Fruit fly (Drosophila melanogaster) whole organism, embryonic: ENCODE data around the gene RpS28a.
A peak's percentile ranks its signal among the peaks of the same experiment; 100 is the strongest.

Experiments
- Atf-2 ChIP-seq: fragments of 200-800 bp; sonication (Bioruptor generic); optimal IDR thresholded peaks from 2 replicates; lab custom pipeline; 2016; ENCODE audit warnings: missing biosample characterization, missing genetic modification characterization
- Blimp-1 ChIP-seq: fragments of 200-800 bp; sonication (Bioruptor generic); optimal IDR thresholded peaks from 3 replicates; lab custom pipeline; 2018; ENCODE audit warnings: missing biosample characterization, missing genetic modification characterization, mild to moderate bottlenecking, moderate library complexity, missing genetic modification reagents
- CG10209 ChIP-seq: fragments of 200-800 bp; sonication (Bioruptor generic); optimal IDR thresholded peaks from 3 replicates; lab custom pipeline; 2017; ENCODE audit warnings: missing biosample characterization, mild to moderate bottlenecking, missing genetic modification characterization, missing genetic modification reagents
- CG10979 ChIP-seq: fragments of 200-800 bp; sonication (Bioruptor generic); optimal IDR thresholded peaks from 2 replicates; lab custom pipeline; 2018; ENCODE audit warnings: missing biosample characterization, mild to moderate bottlenecking, missing genetic modification characterization, moderate library complexity
- CG11456 ChIP-seq: fragments of 200-800 bp; sonication (Bioruptor generic); IDR thresholded peaks from 3 replicates; pipeline ENCODE4 v1.3.6; 2022; ENCODE audit warnings: missing biosample characterization, missing genetic modification characterization
- CG12769 ChIP-seq: fragments of 200-800 bp; sonication (Bioruptor generic); optimal IDR thresholded peaks from 2 replicates; lab custom pipeline; 2019; ENCODE audit warnings: missing biosample characterization, mild to moderate bottlenecking, missing genetic modification characterization, moderate library complexity
- CG14667 ChIP-seq: fragments of 200-800 bp; sonication (Bioruptor generic); IDR thresholded peaks from 2 replicates; pipeline ENCODE4 v1.3.6; 2022; ENCODE audit warnings: missing biosample characterization, missing genetic modification characterization
- CG14860 ChIP-seq: fragments of 200-800 bp; sonication (Bioruptor generic); IDR thresholded peaks from 3 replicates; pipeline ENCODE4 v1.3.6; 2022; ENCODE audit warnings: missing biosample characterization, missing genetic modification characterization; ENCODE audit not compliant: partially characterized antibody
- CG1602 ChIP-seq: fragments of 200-800 bp; sonication (Bioruptor generic); optimal IDR thresholded peaks from 3 replicates; lab custom pipeline; 2016; ENCODE audit warnings: missing biosample characterization, missing genetic modification characterization
- CG18476 ChIP-seq: fragments of 200-800 bp; sonication (Bioruptor generic); optimal IDR thresholded peaks from 2 replicates; lab custom pipeline; 2016; ENCODE audit warnings: missing biosample characterization, mild to moderate bottlenecking, missing genetic modification characterization
- CG2889 ChIP-seq: fragments of 200-800 bp; sonication (Bioruptor generic); IDR thresholded peaks from 3 replicates; pipeline ENCODE4 v1.3.6; 2022; ENCODE audit warnings: missing biosample characterization, missing genetic modification characterization
- CG3281 ChIP-seq: fragments of 200-800 bp; sonication (Bioruptor generic); optimal IDR thresholded peaks from 3 replicates; lab custom pipeline; 2017; ENCODE audit warnings: missing biosample characterization, mild to moderate bottlenecking, missing genetic modification characterization
- CG33557 ChIP-seq: fragments of 200-800 bp; sonication (Bioruptor generic); optimal IDR thresholded peaks from 2 replicates; lab custom pipeline; 2019; ENCODE audit warnings: missing biosample characterization, mild to moderate bottlenecking, missing genetic modification characterization, moderate library complexity
- CG3995 ChIP-seq: fragments of 200-800 bp; sonication (Bioruptor generic); optimal IDR thresholded peaks from 3 replicates; lab custom pipeline; 2016; ENCODE audit warnings: missing biosample characterization, missing genetic modification characterization
- CG4328 ChIP-seq: fragments of 200-800 bp; sonication (Bioruptor generic); optimal IDR thresholded peaks from 3 replicates; lab custom pipeline; 2017; ENCODE audit warnings: missing biosample characterization, missing genetic modification reagents, missing genetic modification characterization
- CG4404 ChIP-seq: fragments of 200-800 bp; sonication (Bioruptor generic); IDR thresholded peaks from 2 replicates; pipeline ENCODE4 v1.3.6; 2022; ENCODE audit warnings: missing biosample characterization, missing genetic modification characterization
- CG5953 ChIP-seq: fragments of 200-800 bp; sonication (Bioruptor generic); IDR thresholded peaks from 2 replicates; pipeline ENCODE4 v1.3.6; 2022; ENCODE audit warnings: missing biosample characterization, missing genetic modification characterization
- CG7786 ChIP-seq: fragments of 200-800 bp; sonication (Bioruptor generic); optimal IDR thresholded peaks from 2 replicates; lab custom pipeline; 2016; ENCODE audit warnings: missing biosample characterization, missing genetic modification characterization
- CG8924 ChIP-seq: fragments of 200-800 bp; optimal IDR thresholded peaks from 3 replicates; lab custom pipeline; 2019; ENCODE audit warnings: missing biosample characterization, mild to moderate bottlenecking, missing genetic modification characterization, moderate library complexity
- CG9932 ChIP-seq: fragments of 200-800 bp; sonication (Bioruptor generic); IDR thresholded peaks from 2 replicates; pipeline ENCODE4 v1.3.6; 2022; ENCODE audit warnings: missing biosample characterization, missing genetic modification characterization
- D19A ChIP-seq: fragments of 200-800 bp; optimal IDR thresholded peaks from 3 replicates; lab custom pipeline; 2019; ENCODE audit warnings: missing biosample characterization, mild to moderate bottlenecking, missing genetic modification characterization, moderate library complexity
- Ets65A ChIP-seq: fragments of 200-800 bp; sonication (Bioruptor generic); peaks from one replicate; lab custom pipeline; 2016; ENCODE audit warnings: missing biosample characterization, missing genetic modification characterization
- H15 ChIP-seq: fragments of 200-800 bp; sonication (Bioruptor generic); IDR thresholded peaks from 3 replicates; pipeline ENCODE4 v1.3.6; 2022; ENCODE audit warnings: missing biosample characterization, missing genetic modification characterization
- HLH4C ChIP-seq: fragments of 200-800 bp; sonication (Bioruptor generic); IDR thresholded peaks from 3 replicates; pipeline ENCODE4 v1.3.6; 2022; ENCODE audit warnings: missing biosample characterization, missing genetic modification characterization; ENCODE audit not compliant: partially characterized antibody
- HLH54F ChIP-seq: fragments of 200-800 bp; sonication (Bioruptor generic); optimal IDR thresholded peaks from 3 replicates; lab custom pipeline; 2016; ENCODE audit warnings: missing biosample characterization, missing genetic modification characterization
- MTF-1 ChIP-seq: fragments of 200-800 bp; sonication (Bioruptor generic); optimal IDR thresholded peaks from 2 replicates; lab custom pipeline; 2018; ENCODE audit warnings: missing biosample characterization, mild to moderate bottlenecking, missing genetic modification characterization, borderline replicate concordance
- Side ChIP-seq: fragments of 200-800 bp; sonication (Bioruptor generic); optimal IDR thresholded peaks from 2 replicates; lab custom pipeline; 2016; ENCODE audit warnings: missing biosample characterization, missing genetic modification characterization
- Sin3A ChIP-seq: fragments of >200 bp; optimal IDR thresholded peaks from 2 replicates; lab custom pipeline; 2018
- Sox102F ChIP-seq: fragments of 200-800 bp; sonication (Bioruptor generic); optimal IDR thresholded peaks from 2 replicates; lab custom pipeline; 2018; ENCODE audit warnings: missing biosample characterization, mild to moderate bottlenecking, missing genetic modification characterization, moderate library complexity
- Taf1 ChIP-seq: fragments of 200-800 bp; sonication (Bioruptor generic); IDR thresholded peaks from 2 replicates; pipeline ENCODE4 v1.3.6; 2022; ENCODE audit warnings: missing biosample characterization, missing genetic modification characterization
- al ChIP-seq: fragments of 200-800 bp; sonication (Bioruptor generic); IDR thresholded peaks from 2 replicates; pipeline ENCODE4 v1.3.6; 2022; ENCODE audit warnings: missing biosample characterization, missing genetic modification characterization
- amos ChIP-seq: fragments of 200-800 bp; sonication (Bioruptor generic); IDR thresholded peaks from 2 replicates; pipeline ENCODE4 v1.3.6; 2022; ENCODE audit warnings: missing biosample characterization, missing genetic modification characterization; ENCODE audit not compliant: partially characterized antibody
- bab2 ChIP-seq: fragments of 200-800 bp; sonication (Bioruptor generic); optimal IDR thresholded peaks from 2 replicates; lab custom pipeline; 2016; ENCODE audit warnings: missing biosample characterization, missing genetic modification characterization
- cato ChIP-seq: fragments of 200-800 bp; sonication (Bioruptor generic); optimal IDR thresholded peaks from 2 replicates; lab custom pipeline; 2016; ENCODE audit warnings: missing biosample characterization, missing genetic modification characterization, borderline replicate concordance
- crc ChIP-seq: fragments of 200-800 bp; sonication (Bioruptor generic); optimal IDR thresholded peaks from 2 replicates; lab custom pipeline; 2016; ENCODE audit warnings: missing biosample characterization, missing genetic modification characterization
- dati ChIP-seq: fragments of 200-800 bp; sonication (Bioruptor generic); IDR thresholded peaks from 2 replicates; pipeline ENCODE4 v1.3.6; 2022; ENCODE audit warnings: missing biosample characterization, missing genetic modification characterization
- dimm ChIP-seq: fragments of 200-800 bp; sonication (Bioruptor generic); IDR thresholded peaks from 2 replicates; pipeline ENCODE4 v1.3.6; 2022; ENCODE audit warnings: missing biosample characterization, missing genetic modification characterization
- dmrt99B ChIP-seq: fragments of 200-800 bp; sonication (Bioruptor generic); optimal IDR thresholded peaks from 2 replicates; lab custom pipeline; 2018; ENCODE audit warnings: missing biosample characterization, mild to moderate bottlenecking, missing genetic modification characterization, moderate library complexity
- en ChIP-seq: fragments of 200-800 bp; sonication (Bioruptor generic); optimal IDR thresholded peaks from 2 replicates; lab custom pipeline; 2016; ENCODE audit warnings: missing biosample characterization, missing genetic modification characterization
- eve ChIP-seq, 2 experiments: fragments of >200 bp; optimal IDR thresholded peaks; 2 replicates each; lab custom pipeline; 2017; ENCODE audit warnings: missing biosample characterization in 2 of 2, missing genetic modification characterization in 2 of 2
- ewg ChIP-seq: fragments of 200-800 bp; sonication (Bioruptor generic); optimal IDR thresholded peaks from 3 replicates; lab custom pipeline; 2017; ENCODE audit warnings: mild to moderate bottlenecking, missing biosample characterization, missing genetic modification reagents, missing genetic modification characterization
- fu2 ChIP-seq: fragments of 200-800 bp; sonication (Bioruptor generic); optimal IDR thresholded peaks from 2 replicates; lab custom pipeline; 2016; ENCODE audit warnings: missing biosample characterization, missing genetic modification characterization
- ind ChIP-seq: fragments of 200-800 bp; sonication (Bioruptor generic); optimal IDR thresholded peaks from 3 replicates; lab custom pipeline; 2016; ENCODE audit warnings: missing biosample characterization, missing genetic modification characterization
- knrl ChIP-seq: fragments of 200-800 bp; sonication (Bioruptor generic); IDR thresholded peaks from 3 replicates; pipeline ENCODE4 v1.3.6; 2022; ENCODE audit warnings: missing biosample characterization, missing genetic modification characterization; ENCODE audit not compliant: partially characterized antibody
- lbe ChIP-seq: fragments of 200-800 bp; sonication (Bioruptor generic); optimal IDR thresholded peaks from 2 replicates; lab custom pipeline; 2016; ENCODE audit warnings: missing biosample characterization, mild to moderate bottlenecking, missing genetic modification characterization
- org-1 ChIP-seq: fragments of 200-800 bp; sonication (Bioruptor generic); optimal IDR thresholded peaks from 2 replicates; lab custom pipeline; 2017; ENCODE audit warnings: missing biosample characterization, missing genetic modification characterization
- pnt ChIP-seq: fragments of 200-800 bp; sonication (Bioruptor generic); optimal IDR thresholded peaks from 3 replicates; lab custom pipeline; 2016; ENCODE audit warnings: missing biosample characterization, missing genetic modification characterization
- psq ChIP-seq: fragments of 200-800 bp; sonication (Bioruptor generic); optimal IDR thresholded peaks from 2 replicates; lab custom pipeline; 2017; ENCODE audit warnings: missing biosample characterization, missing genetic modification characterization
- sens ChIP-seq: fragments of 200-800 bp; sonication (Bioruptor generic); peaks from one replicate; lab custom pipeline; 2016; ENCODE audit warnings: missing biosample characterization, missing genetic modification characterization
- wor ChIP-seq: fragments of 200-800 bp; sonication (Bioruptor generic); IDR thresholded peaks from 2 replicates; pipeline ENCODE4 v1.3.6; 2022; ENCODE audit warnings: missing biosample characterization, missing genetic modification characterization
- zen2 ChIP-seq: fragments of 200-800 bp; sonication (Bioruptor generic); IDR thresholded peaks from 3 replicates; pipeline ENCODE4 v1.3.6; 2022; ENCODE audit warnings: missing biosample characterization, missing genetic modification characterization; ENCODE audit not compliant: partially characterized antibody

Gene RpS28a

DNA sequence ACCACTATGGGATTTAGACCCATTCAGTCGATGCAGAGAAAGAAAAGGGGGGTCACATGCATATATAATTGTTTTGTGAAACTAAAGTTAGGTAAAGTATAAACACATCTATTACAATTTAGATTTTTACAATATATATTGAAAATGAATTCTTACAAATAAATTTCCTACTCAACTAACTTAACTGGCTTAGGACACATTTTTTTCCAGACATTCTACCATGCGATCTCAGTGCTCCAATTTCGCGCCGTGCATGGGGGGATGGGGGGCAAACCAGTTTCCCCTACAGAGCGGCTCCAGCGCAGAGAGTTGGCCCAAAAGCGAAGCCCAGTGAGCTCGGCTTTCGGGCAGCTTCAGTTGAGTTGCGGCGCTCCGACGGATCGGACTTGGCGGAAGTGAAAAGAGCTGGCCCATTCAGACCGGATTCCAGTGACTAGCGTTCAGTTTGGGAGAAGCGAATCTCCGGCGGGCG is 39.3 kb downstream of the RpS28a start, which contains the start of gene CG7896 (continued):
- TF ChIP-seq dimm (GFP tag; lab: Robert Waterston, UW), result 0 out of 2 replicates have a peak, but pooled peaks have one; percentile 25
- TF ChIP-seq zen2 (GFP tag; lab: Robert Waterston, UW), result no peak
- no peak for TF ChIP-seq CG14860
- no peak for TF ChIP-seq MTF-1 (GFP tag; lab: Kevin White, UChicago)
- peak; percentile 1 for TF ChIP-seq HLH54F (GFP tag; lab: Kevin White, UChicago)
- TF ChIP-seq lbe (GFP tag; lab: Kevin White, UChicago), result peak; percentile 87
- peak; percentile 72 for TF ChIP-seq sens (GFP tag; lab: Kevin White, UChicago)
- peak; percentile 71 for TF ChIP-seq CG10979 (tag; lab: Kevin White, UChicago)
- no peak for TF ChIP-seq HLH4C (GFP tag; lab: Robert Waterston, UW)
- TF ChIP-seq ind (GFP tag; lab: Kevin White, UChicago), result peak; percentile 60
- peak; percentile 76; the same call in 1 of the 3 replicates for TF ChIP-seq CG11456 (GFP tag; lab: Robert Waterston, UW)
- TF ChIP-seq Side (GFP tag; lab: Kevin White, UChicago), result no peak
- peak; percentile 72 for TF ChIP-seq CG8924 (tag; lab: Kevin White, UChicago)
- peak; percentile 75 for TF ChIP-seq wor
- no peak for TF ChIP-seq pnt (GFP tag; lab: Kevin White, UChicago)
- TF ChIP-seq CG7786 (GFP tag; lab: Kevin White, UChicago), result no peak
- peak; percentile 61 for TF ChIP-seq CG33557 (GFP tag; lab: Kevin White, UChicago)
- peak; percentile 67 for TF ChIP-seq CG12769
- TF ChIP-seq CG18476 (GFP tag; lab: Kevin White, UChicago), result peak; percentile 11
- peak; percentile 39 for TF ChIP-seq ewg
- TF ChIP-seq eve (GFP tag; optimal IDR thresholded peaks at IDR 0.05; lab: Kevin White, UChicago), result no peak
- TF ChIP-seq CG9932, result peak; percentile 83
- peak; percentile 66; the same call in 1 of the 2 replicates for TF ChIP-seq CG14667
- peak; percentile 4 for TF ChIP-seq psq (GFP tag; lab: Kevin White, UChicago)
- TF ChIP-seq dmrt99B, result peak; percentile 75
- TF ChIP-seq crc (GFP tag; lab: Kevin White, UChicago), result no peak
- TF ChIP-seq D19A (tag; lab: Kevin White, UChicago), result no peak
- no peak for TF ChIP-seq knrl
- peak; percentile 26 for TF ChIP-seq CG3995 (GFP tag; lab: Kevin White, UChicago)
- TF ChIP-seq CG2889, result peak; percentile 33; the same call in 1 of the 3 replicates
- TF ChIP-seq dati (GFP tag; lab: Robert Waterston, UW), result no peak
- TF ChIP-seq CG10209 (GFP tag; lab: Kevin White, UChicago), result peak; percentile 64
- TF ChIP-seq CG3281, result peak; percentile 70
- peak; percentile 63 for TF ChIP-seq org-1 (GFP tag; lab: Kevin White, UChicago)
- peak; percentile 55 for TF ChIP-seq H15 (GFP tag; lab: Robert Waterston, UW)
- peak; percentile 63 for TF ChIP-seq CG1602 (GFP tag; lab: Kevin White, UChicago)
- TF ChIP-seq Atf-2 (GFP tag; lab: Kevin White, UChicago), result no peak
- TF ChIP-seq Sin3A (lab: Kevin White, UChicago), result no peak
- peak; percentile 53 for TF ChIP-seq Ets65A (GFP tag; lab: Kevin White, UChicago)
- TF ChIP-seq Blimp-1 (GFP tag; lab: Kevin White, UChicago), result peak; percentile 69
- TF ChIP-seq cato (GFP tag; lab: Kevin White, UChicago), result no peak
- peak; percentile 71 for TF ChIP-seq Taf1 (GFP tag; lab: Robert Waterston, UW)
- TF ChIP-seq CG4328 (GFP tag; lab: Kevin White, UChicago), result peak; percentile 43
- TF ChIP-seq fu2 (GFP tag; lab: Kevin White, UChicago), result no peak
- no peak for TF ChIP-seq amos
- no peak for TF ChIP-seq en (GFP tag; lab: Kevin White, UChicago)
- TF ChIP-seq CG4404 (GFP tag; lab: Robert Waterston, UW), result peak; percentile 64
- TF ChIP-seq CG5953 (GFP tag; lab: Robert Waterston, UW), result peak; percentile 49; the same call in 1 of the 2 replicates
- TF ChIP-seq bab2 (GFP tag; lab: Kevin White, UChicago), result peak; percentile 20
- peak; percentile 63 for TF ChIP-seq Sox102F (GFP tag; lab: Kevin White, UChicago)
- TF ChIP-seq al (GFP tag; lab: Robert Waterston, UW), result peak; percentile 81
